Fruit fly (Drosophila melanogaster) whole organism, pupa: ENCODE results near the gene D12.

Experiments used
- CG10348 ChIP-seq: fragments of 200-800 bp; sonication (Bioruptor generic); IDR thresholded peaks from 2 replicates; pipeline ENCODE4 v1.3.6; 2022; ENCODE audit warnings: missing biosample characterization, missing genetic modification characterization
- CG12605 ChIP-seq: fragments of 200-800 bp; sonication (Bioruptor generic); IDR thresholded peaks from 2 replicates; pipeline ENCODE4 v1.3.6; 2022; ENCODE audit warnings: missing biosample characterization, missing genetic modification characterization
- CG13204 ChIP-seq: fragments of 200-800 bp; sonication (Bioruptor generic); optimal IDR thresholded peaks from 2 replicates; lab custom pipeline; 2018; ENCODE audit warnings: missing biosample characterization, mild to moderate bottlenecking, missing genetic modification characterization, moderate library complexity
- CG14655 ChIP-seq: fragments of 200-800 bp; sonication (Bioruptor generic); optimal IDR thresholded peaks from 3 replicates; lab custom pipeline; 2017; ENCODE audit warnings: mild to moderate bottlenecking, missing biosample characterization, missing genetic modification reagents, missing genetic modification characterization
- CG15710 ChIP-seq: fragments of 200-800 bp; sonication (Bioruptor generic); optimal IDR thresholded peaks from 2 replicates; lab custom pipeline; 2018; ENCODE audit warnings: missing biosample characterization, mild to moderate bottlenecking, missing genetic modification characterization, moderate library complexity
- CG32121 ChIP-seq: fragments of 200-800 bp; sonication (Bioruptor generic); IDR thresholded peaks from 2 replicates; pipeline ENCODE4 v1.3.6; 2022; ENCODE audit warnings: missing biosample characterization, missing genetic modification characterization
- CG34367 ChIP-seq: fragments of 200-800 bp; sonication (Bioruptor generic); optimal IDR thresholded peaks from 2 replicates; lab custom pipeline; 2018; ENCODE audit warnings: missing biosample characterization, mild to moderate bottlenecking, missing genetic modification characterization
- CG4496 ChIP-seq: fragments of 200-800 bp; sonication (Bioruptor generic); IDR thresholded peaks from 3 replicates; pipeline ENCODE4 v1.3.6; 2022; ENCODE audit warnings: missing biosample characterization, missing genetic modification characterization
- CG8159 ChIP-seq: fragments of 200-800 bp; sonication (Bioruptor generic); optimal IDR thresholded peaks from 3 replicates; lab custom pipeline; 2018; ENCODE audit warnings: missing biosample characterization, mild to moderate bottlenecking, missing genetic modification characterization, moderate library complexity
- CG8301 ChIP-seq: fragments of 200-800 bp; sonication (Bioruptor generic); optimal IDR thresholded peaks from 2 replicates; lab custom pipeline; 2018; ENCODE audit warnings: missing biosample characterization, mild to moderate bottlenecking, missing genetic modification characterization
- D1 ChIP-seq: fragments of 200-800 bp; sonication (Bioruptor generic); optimal IDR thresholded peaks from 2 replicates; lab custom pipeline; 2018; ENCODE audit warnings: missing biosample characterization, mild to moderate bottlenecking, missing genetic modification characterization, moderate library complexity
- EcR ChIP-seq: fragments of 200-800 bp; sonication (Bioruptor generic); optimal IDR thresholded peaks from 3 replicates; lab custom pipeline; 2019; ENCODE audit warnings: missing biosample characterization, missing genetic modification characterization, mild to moderate bottlenecking, moderate library complexity, missing genetic modification reagents
- Snoo ChIP-seq: fragments of 200-800 bp; sonication (Bioruptor generic); optimal IDR thresholded peaks from 3 replicates; lab custom pipeline; 2017; ENCODE audit warnings: missing biosample characterization, mild to moderate bottlenecking, missing genetic modification characterization, inconsistent platforms
- fd96Ca ChIP-seq: fragments of 200-800 bp; sonication (Bioruptor generic); IDR thresholded peaks from 3 replicates; pipeline ENCODE4 v1.3.6; 2022; ENCODE audit warnings: missing biosample characterization, missing genetic modification characterization

dm6 chr2L:8389231-8389630, 47.9 kb downstream of the D12 start, which contains the start of gene CG42819:
- no peak for TF ChIP-seq fd96Ca (GFP tag; lab: Robert Waterston, UW)
- TF ChIP-seq CG34367 (tag; lab: Kevin White, UChicago): no peak
- TF ChIP-seq CG8159: no peak
- no peak for TF ChIP-seq D1
- TF ChIP-seq CG13204: no peak
- TF ChIP-seq CG14655 (GFP tag; lab: Kevin White, UChicago): no peak
- no peak for TF ChIP-seq Snoo (tag; lab: Kevin White, UChicago)
- no peak for TF ChIP-seq CG32121 (GFP tag; lab: Robert Waterston, UW)
- no peak for TF ChIP-seq EcR (GFP tag; lab: Kevin White, UChicago)
- TF ChIP-seq CG10348 (GFP tag; lab: Robert Waterston, UW): no peak
- no peak for TF ChIP-seq CG8301 (tag; lab: Kevin White, UChicago)
- no peak for TF ChIP-seq CG12605 (GFP tag; lab: Robert Waterston, UW)
- TF ChIP-seq CG15710 (tag; lab: Kevin White, UChicago): no peak
- no peak for TF ChIP-seq CG4496
